Fruit fly (Drosophila melanogaster) ovary, adult (tissue): Measurements from ENCODE around the gene CG6847.

ENCODE experiments used
- CG17801 ChIP-seq: fragments of 200-800 bp; optimal IDR thresholded peaks from 2 replicates; lab custom pipeline; 2019; ENCODE audit warnings: missing biosample characterization, mild to moderate bottlenecking, missing genetic modification characterization, moderate library complexity; ENCODE audit not compliant: partially characterized antibody

Gene CG6847

dm6 chrX:17910941-17911703 lies at the start of gene CG6847:
Gene CG6847, plus strand, starts transcription at chrX:17911462.
- TF ChIP-seq CG17801 (GFP tag; lab: Kevin White, UChicago), result peak; percentile 27

- no peak for TF ChIP-seq CG17801 (GFP tag; lab: Kevin White, UChicago)
These were observed 46.2 kb upstream of the CG6847 start for dm6 chrX:17865103-17865502.

dm6 chrX:17870614-17871394 lies 40.5 kb upstream of the CG6847 start:
- TF ChIP-seq CG17801 (GFP tag; lab: Kevin White, UChicago), result no peak

- no peak for TF ChIP-seq CG17801 (GFP tag; lab: Kevin White, UChicago)
These were observed 39.0 kb upstream of the CG6847 start for dm6 chrX:17872310-17872709.

dm6 chrX:17873329-17873728 lies 37.9 kb upstream of the CG6847 start:
- no peak for TF ChIP-seq CG17801 (GFP tag; lab: Kevin White, UChicago)

dm6 chrX:17875014-17875589 lies 36.2 kb upstream of the CG6847 start:
- TF ChIP-seq CG17801 (GFP tag; lab: Kevin White, UChicago), result no peak

- no peak for TF ChIP-seq CG17801 (GFP tag; lab: Kevin White, UChicago)
These were observed 35.6 kb upstream of the CG6847 start for dm6 chrX:17875695-17876094.

- no peak for TF ChIP-seq CG17801 (GFP tag; lab: Kevin White, UChicago)
These were observed 34.7 kb upstream of the CG6847 start for dm6 chrX:17876518-17876917.

- no peak for TF ChIP-seq CG17801 (GFP tag; lab: Kevin White, UChicago)
These were observed 33.3 kb upstream of the CG6847 start for dm6 chrX:17877974-17878373.

- TF ChIP-seq CG17801 (GFP tag; lab: Kevin White, UChicago), result no peak
These were observed 32.6 kb upstream of the CG6847 start for dm6 chrX:17878632-17879033.

dm6 chrX:17879211-17879897 lies 31.9 kb upstream of the CG6847 start:
- no peak for TF ChIP-seq CG17801 (GFP tag; lab: Kevin White, UChicago)

- peak; percentile 92 for TF ChIP-seq CG17801 (GFP tag; lab: Kevin White, UChicago)
These were observed 30.9 kb upstream of the CG6847 start for dm6 chrX:17880269-17880889.

- TF ChIP-seq CG17801 (GFP tag; lab: Kevin White, UChicago), result peak; percentile 74
These were observed 29.8 kb upstream of the CG6847 start for dm6 chrX:17881138-17882121.
